Fruit fly (Drosophila melanogaster) whole organism, prepupa: ENCODE data around the gene OdsH.

Source experiments
- CG16779 ChIP-seq: fragments of 200-800 bp; sonication (Bioruptor generic); optimal IDR thresholded peaks from 3 replicates; lab custom pipeline; 2017; ENCODE audit warnings: missing biosample characterization, mild to moderate bottlenecking, missing genetic modification characterization
- CG3032 ChIP-seq: fragments of 200-800 bp; optimal IDR thresholded peaks from 2 replicates; lab custom pipeline; 2019; ENCODE audit warnings: missing biosample characterization, mild to moderate bottlenecking, missing genetic modification characterization, moderate library complexity
- CG8319 ChIP-seq: fragments of 200-800 bp; sonication (Bioruptor generic); optimal IDR thresholded peaks from 3 replicates; lab custom pipeline; 2016; ENCODE audit warnings: missing biosample characterization, missing genetic modification characterization
- CG8632 ChIP-seq: fragments of 200-800 bp; sonication (Bioruptor generic); optimal IDR thresholded peaks from 3 replicates; lab custom pipeline; 2016; ENCODE audit warnings: missing biosample characterization, missing genetic modification characterization
- Eip78C ChIP-seq: fragments of 200-800 bp; sonication (Bioruptor generic); peaks from one replicate; lab custom pipeline; 2016; ENCODE audit warnings: missing biosample characterization, missing genetic modification characterization
- Hr39 ChIP-seq: fragments of 200-800 bp; sonication (Bioruptor generic); optimal IDR thresholded peaks from 2 replicates; lab custom pipeline; 2016; ENCODE audit warnings: missing biosample characterization, missing genetic modification characterization
- Lpt ChIP-seq: fragments of 200-800 bp; sonication (Bioruptor generic); optimal IDR thresholded peaks from 3 replicates; lab custom pipeline; 2016; ENCODE audit warnings: missing biosample characterization, missing genetic modification characterization
- Sox102F ChIP-seq: fragments of 200-800 bp; sonication (Bioruptor generic); optimal IDR thresholded peaks from 2 replicates; lab custom pipeline; 2016; ENCODE audit warnings: missing biosample characterization, mild to moderate bottlenecking, missing genetic modification characterization
- achi ChIP-seq: fragments of 200-800 bp; sonication (Bioruptor generic); optimal IDR thresholded peaks from 3 replicates; lab custom pipeline; 2016; ENCODE audit warnings: missing biosample characterization, missing genetic modification characterization
- cyc ChIP-seq: fragments of 200-800 bp; sonication (Bioruptor generic); optimal IDR thresholded peaks from 3 replicates; lab custom pipeline; 2016; ENCODE audit warnings: missing biosample characterization, missing genetic modification characterization

DNA sequence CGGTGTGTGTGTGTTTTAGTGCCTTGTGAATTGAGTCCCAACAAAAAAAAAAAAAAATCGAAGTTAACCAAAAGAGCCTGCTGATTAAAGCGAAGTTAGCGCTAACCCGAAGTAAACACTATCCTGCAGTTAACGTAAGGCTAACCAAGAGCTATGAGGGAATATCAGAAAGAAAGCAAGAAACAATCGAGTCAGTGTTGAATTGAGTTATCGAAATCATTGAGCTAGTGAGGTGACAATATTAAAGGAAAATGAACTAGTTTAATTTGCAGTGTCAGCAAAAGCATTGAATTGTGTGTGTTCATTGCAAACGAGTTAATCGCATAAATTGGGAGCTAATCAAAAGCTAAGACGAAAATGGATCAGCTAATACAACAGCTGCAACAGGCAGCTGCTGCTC lies at the start of gene OdsH:
- no peak for TF ChIP-seq Eip78C (GFP tag; lab: Kevin White, UChicago)
- TF ChIP-seq CG3032 (tag; lab: Kevin White, UChicago) = no peak
- TF ChIP-seq Hr39 = no peak
- no peak for TF ChIP-seq CG8632
- TF ChIP-seq achi (GFP tag; lab: Kevin White, UChicago) = no peak
- no peak for TF ChIP-seq CG8319 (GFP tag; lab: Kevin White, UChicago)
- TF ChIP-seq cyc (GFP tag; lab: Kevin White, UChicago) = no peak
- TF ChIP-seq Lpt (GFP tag; lab: Kevin White, UChicago) = no peak
- TF ChIP-seq CG16779 (tag; lab: Kevin White, UChicago) = no peak
- no peak for TF ChIP-seq Sox102F (GFP tag; lab: Kevin White, UChicago)
